Fruit fly (Drosophila melanogaster) S2 (cell line): ENCODE results near the gene Drak.
"Not testable (repeated sequence)": the region's sequence is repeated elsewhere in the genome, so short reads cannot be mapped to it uniquely, and the experiment has no call there.

Experiments used
- CG8478 ChIP-seq: fragments of >200 bp; optimal IDR thresholded peaks from 2 replicates; lab custom pipeline; 2018
- CTCF ChIP-seq, 2 experiments: fragments of >200 bp; optimal IDR thresholded peaks; 2 replicates each; lab custom pipeline; 2018

Drak gene

DNA sequence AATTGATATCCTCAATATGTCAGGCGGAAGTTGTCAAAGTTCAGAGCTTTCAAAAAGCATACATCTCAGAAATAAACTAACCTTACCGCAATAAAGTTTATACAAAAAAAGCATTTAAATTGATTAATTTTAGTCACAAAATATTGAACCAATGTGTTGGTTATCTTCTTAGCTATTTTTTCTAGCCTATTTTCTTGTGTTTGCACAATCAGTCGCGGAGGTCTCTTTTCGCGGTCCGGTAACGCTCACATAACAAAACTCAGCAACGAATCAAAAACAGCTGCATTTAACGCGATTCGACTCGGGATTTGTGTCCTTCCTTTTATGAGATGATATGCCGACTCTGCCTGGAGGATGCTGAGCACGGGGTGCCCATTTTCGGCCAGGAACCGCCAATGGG is 80.6 kb downstream of the Drak start, which contains the start of gene CG11696:
Gene CG11696 (plus strand): TSS at position 203 of the 400 bp plus-strand sequence.
- TF ChIP-seq CG8478 (lab: Kevin White, UChicago) (no peak), CTCF (optimal IDR thresholded peaks at IDR 0.05; lab: Kevin White, UChicago) (no peak)

DNA sequence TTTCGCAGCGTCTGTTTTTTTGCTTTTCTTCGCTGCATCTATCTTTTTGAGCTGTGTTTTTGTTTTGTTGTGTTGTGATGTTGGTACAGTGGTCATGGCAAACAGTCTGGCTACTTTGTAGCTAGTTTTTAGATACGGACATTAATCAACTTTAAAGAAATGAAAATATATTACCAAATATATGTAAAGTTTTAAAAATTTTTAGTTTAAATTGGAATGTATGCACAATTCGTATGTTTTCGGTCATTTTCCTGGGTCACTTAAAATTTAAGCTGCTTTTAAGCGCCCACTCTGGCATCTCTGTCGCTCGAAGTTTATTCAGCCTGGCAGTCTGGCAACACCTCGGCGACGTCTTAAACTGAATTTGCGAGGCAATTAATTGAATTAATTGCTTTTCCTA is 83.6 kb downstream of the Drak start, which contains the start of gene CG11695:
Gene CG11695 (plus strand): TSS at position 344 of the 400 bp plus-strand sequence.
- no peak for TF ChIP-seq CG8478 (lab: Kevin White, UChicago)
- TF ChIP-seq CTCF (optimal IDR thresholded peaks at IDR 0.05; lab: Kevin White, UChicago): no peak

- TF ChIP-seq CTCF (optimal IDR thresholded peaks at IDR 0.05; lab: Kevin White, UChicago) (no peak), CG8478 (lab: Kevin White, UChicago) (no peak)
These were observed 85.9 kb downstream of the Drak start for dm6 chrX:11578841-11579240.

DNA sequence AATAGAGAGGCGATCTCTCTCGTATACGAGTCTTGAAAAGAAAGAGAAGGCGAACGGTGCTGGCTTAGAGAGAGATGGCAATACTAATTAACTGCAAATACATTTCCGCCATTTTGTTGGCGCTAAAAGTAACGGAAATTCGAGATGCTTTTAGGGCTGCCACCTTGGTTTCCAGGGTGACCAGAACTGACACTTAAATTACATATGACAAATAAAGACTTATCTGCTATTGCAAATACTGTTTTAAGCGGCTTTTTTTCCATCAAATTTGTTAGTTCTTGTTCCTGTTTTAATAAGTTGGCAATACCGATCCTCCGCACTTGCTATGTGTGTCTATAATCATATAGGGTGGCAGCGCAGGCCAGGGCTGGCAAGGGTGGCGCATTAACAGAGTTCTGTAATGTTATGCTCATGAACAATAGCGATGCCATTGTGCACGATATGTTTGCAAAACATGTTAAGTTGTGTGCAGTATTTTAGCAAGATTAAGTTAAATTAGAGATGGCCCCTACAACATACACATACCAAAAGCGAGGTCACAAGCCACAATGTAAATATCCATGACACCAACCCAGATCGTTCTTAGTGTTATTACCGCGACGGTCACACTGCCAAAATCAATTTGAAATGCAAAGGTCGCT is 87.4 kb downstream of the Drak start, which contains the start of gene nod:
Gene nod (plus strand): TSS at position 573 of the 641 bp plus-strand sequence.
- TF ChIP-seq CTCF (optimal IDR thresholded peaks at IDR 0.05; lab: Kevin White, UChicago): peak; percentile 62
- TF ChIP-seq CG8478 (lab: Kevin White, UChicago): no peak

dm6 chrX:11584075-11584474 is 91.1 kb downstream of the Drak start, which contains the start of gene pkm:
TSS of gene pkm (minus strand) at chrX:11584175.
- TF ChIP-seq CG8478 (lab: Kevin White, UChicago): no peak
- no peak for TF ChIP-seq CTCF (optimal IDR thresholded peaks at IDR 0.05; lab: Kevin White, UChicago)

dm6 chrX:11599589-11599988 is 106.7 kb downstream of the Drak start, which contains the start of gene rho-4:
TSS of gene rho-4 (plus strand) at chrX:11599838.
- not testable (repeated sequence) for TF ChIP-seq CTCF (optimal IDR thresholded peaks at IDR 0.05; lab: Kevin White, UChicago); CG8478 (lab: Kevin White, UChicago)

DNA sequence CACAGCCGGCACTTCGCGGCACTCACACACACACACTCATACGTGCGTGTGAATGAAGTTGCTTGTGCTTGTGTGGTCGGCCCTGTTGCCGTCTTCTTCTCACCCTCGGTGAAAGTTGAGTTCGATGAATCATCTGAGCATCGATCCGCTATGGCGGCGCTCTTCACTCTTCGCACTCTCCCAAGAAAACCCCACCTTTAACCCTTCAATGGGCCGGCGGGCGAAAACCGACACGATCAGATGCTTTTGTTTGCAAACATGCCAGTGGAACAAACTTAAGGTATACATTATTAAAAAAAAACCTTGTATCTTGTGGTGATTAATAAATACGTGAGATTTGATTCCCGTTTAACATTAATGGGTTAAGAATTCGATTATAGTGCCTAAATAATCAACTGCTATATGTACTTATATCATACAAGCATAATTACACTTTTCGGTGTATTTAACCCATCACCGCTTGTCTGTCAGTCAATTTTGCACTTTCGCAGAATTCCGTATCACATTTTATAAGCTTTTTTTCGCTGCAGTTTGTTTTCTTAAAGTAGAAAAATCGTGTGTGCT is 107.9 kb downstream of the Drak start:
- no peak for TF ChIP-seq CTCF (optimal IDR thresholded peaks at IDR 0.05; lab: Kevin White, UChicago)
- TF ChIP-seq CG8478 (lab: Kevin White, UChicago): no peak

dm6 chrX:11601408-11601807 is 108.5 kb downstream of the Drak start:
- TF ChIP-seq CTCF (optimal IDR thresholded peaks at IDR 0.05; lab: Kevin White, UChicago) (no peak), CG8478 (lab: Kevin White, UChicago) (no peak)

- TF ChIP-seq CTCF (optimal IDR thresholded peaks at IDR 0.05; lab: Kevin White, UChicago) (no peak), CG8478 (lab: Kevin White, UChicago) (no peak)
These were observed 111.2 kb downstream of the Drak start, which contains the start of gene CG2533 for dm6 chrX:11604094-11604493. TSS of gene CG2533 (minus strand) at chrX:11604194.
